Worm (Caenorhabditis elegans) whole organism, mixed stage, embryonic: ENCODE data around the gene DC2.5.

Experiments
- M03D4.4 ChIP-seq: sonication (generic microtip); optimal IDR thresholded peaks from 2 replicates; lab custom pipeline; 2017; ENCODE audit warnings: mild to moderate bottlenecking, missing genetic modification characterization, missing compliant biosample characterization
- bed-3 ChIP-seq: fragments of 200-800 bp; sonication (Bioruptor generic); optimal IDR thresholded peaks from 3 replicates; lab custom pipeline; 2018; ENCODE audit warnings: mild to moderate bottlenecking, missing genetic modification characterization, moderate library complexity, missing compliant biosample characterization
- blmp-1 ChIP-seq: fragments of 150-350 bp; optimal IDR thresholded peaks from 2 replicates; lab custom pipeline; 2014; ENCODE audit warnings: missing biosample characterization, missing genetic modification characterization
- ceh-43 ChIP-seq: fragments of 200-800 bp; sonication (Bioruptor generic); optimal IDR thresholded peaks from 2 replicates; lab custom pipeline; 2018; ENCODE audit warnings: mild to moderate bottlenecking, missing genetic modification characterization, moderate library complexity, missing compliant biosample characterization
- ceh-83 ChIP-seq: fragments of 200-800 bp; sonication (Bioruptor generic); optimal IDR thresholded peaks from 2 replicates; lab custom pipeline; 2018; ENCODE audit warnings: mild to moderate bottlenecking, missing genetic modification characterization, missing compliant biosample characterization
- ces-1 ChIP-seq: fragments of 150-350 bp; optimal IDR thresholded peaks from 2 replicates; lab custom pipeline; 2014; ENCODE audit warnings: missing biosample characterization, missing genetic modification reagents, missing genetic modification characterization
- cnd-1 ChIP-seq: fragments of 200-800 bp; sonication (Bioruptor generic); optimal IDR thresholded peaks from 2 replicates; lab custom pipeline; 2018; ENCODE audit warnings: mild to moderate bottlenecking, missing genetic modification characterization, missing compliant biosample characterization
- drap-1 ChIP-seq: fragments of 200-800 bp; sonication (Bioruptor generic); optimal IDR thresholded peaks from 3 replicates; lab custom pipeline; 2018; ENCODE audit warnings: mild to moderate bottlenecking, missing genetic modification characterization, missing compliant biosample characterization
- elt-1 ChIP-seq: sonication (generic microtip); optimal IDR thresholded peaks from 2 replicates; lab custom pipeline; 2017; ENCODE audit warnings: missing genetic modification characterization, mild to moderate bottlenecking, missing compliant biosample characterization, antibody characterized with exemption, moderate library complexity, borderline replicate concordance; ENCODE audit not compliant: insufficient read depth
- elt-3 ChIP-seq: fragments of 150-350 bp; optimal IDR thresholded peaks from 2 replicates; lab custom pipeline; 2014; ENCODE audit warnings: missing biosample characterization, missing genetic modification characterization
- ham-2 ChIP-seq: fragments of 200-800 bp; sonication (Bioruptor generic); optimal IDR thresholded peaks from 2 replicates; lab custom pipeline; 2018; ENCODE audit warnings: mild to moderate bottlenecking, missing genetic modification characterization, missing compliant biosample characterization
- hlh-1 ChIP-seq: fragments of 150-350 bp; optimal IDR thresholded peaks from 2 replicates; lab custom pipeline; 2014; ENCODE audit warnings: missing biosample characterization, missing genetic modification reagents, missing genetic modification characterization
- lin-13 ChIP-seq: fragments of 150-350 bp; optimal IDR thresholded peaks from 2 replicates; lab custom pipeline; 2014; ENCODE audit warnings: missing biosample characterization, missing genetic modification characterization
- lin-32 ChIP-seq: fragments of 200-800 bp; sonication (Bioruptor generic); optimal IDR thresholded peaks from 2 replicates; lab custom pipeline; 2018; ENCODE audit warnings: mild to moderate bottlenecking, missing genetic modification characterization, missing compliant biosample characterization
- lsy-2 ChIP-seq: fragments of 150-350 bp; optimal IDR thresholded peaks from 2 replicates; lab custom pipeline; 2014; ENCODE audit warnings: missing biosample characterization, missing genetic modification characterization
- mep-1 ChIP-seq: fragments of 150-350 bp; optimal IDR thresholded peaks from 2 replicates; lab custom pipeline; 2017; ENCODE audit warnings: missing biosample characterization, missing genetic modification reagents, missing genetic modification characterization, inconsistent platforms
- nhr-12 ChIP-seq: fragments of 150-350 bp; optimal IDR thresholded peaks from 2 replicates; lab custom pipeline; 2014; ENCODE audit warnings: missing biosample characterization, missing genetic modification characterization
- nhr-2 ChIP-seq: fragments of 150-350 bp; optimal IDR thresholded peaks from 2 replicates; lab custom pipeline; 2014; ENCODE audit warnings: missing biosample characterization, missing genetic modification characterization
- pha-4 ChIP-seq: fragments of 150-350 bp; optimal IDR thresholded peaks from 2 replicates; lab custom pipeline; 2018; ENCODE audit warnings: missing biosample characterization, missing genetic modification reagents, missing genetic modification characterization
- sem-2 ChIP-seq: fragments of 200-800 bp; sonication (Bioruptor generic); optimal IDR thresholded peaks from 2 replicates; lab custom pipeline; 2018; ENCODE audit warnings: mild to moderate bottlenecking, missing genetic modification characterization, missing compliant biosample characterization
- snpc-4 ChIP-seq: fragments of 150-350 bp; optimal IDR thresholded peaks from 2 replicates; lab custom pipeline; 2014; ENCODE audit warnings: missing biosample characterization, missing genetic modification characterization
- sptf-1 ChIP-seq: sonication (generic microtip); optimal IDR thresholded peaks from 2 replicates; lab custom pipeline; 2017; ENCODE audit warnings: mild to moderate bottlenecking, missing genetic modification characterization, moderate library complexity, missing compliant biosample characterization
- tbx-8 ChIP-seq: fragments of 200-800 bp; sonication (Bioruptor generic); optimal IDR thresholded peaks from 2 replicates; lab custom pipeline; 2018; ENCODE audit warnings: mild to moderate bottlenecking, missing genetic modification characterization, moderate library complexity, missing compliant biosample characterization
- unc-62 ChIP-seq: fragments of 150-350 bp; optimal IDR thresholded peaks from 2 replicates; lab custom pipeline; 2014; ENCODE audit warnings: missing biosample characterization, missing genetic modification reagents, missing genetic modification characterization

DC2.5 gene

DNA sequence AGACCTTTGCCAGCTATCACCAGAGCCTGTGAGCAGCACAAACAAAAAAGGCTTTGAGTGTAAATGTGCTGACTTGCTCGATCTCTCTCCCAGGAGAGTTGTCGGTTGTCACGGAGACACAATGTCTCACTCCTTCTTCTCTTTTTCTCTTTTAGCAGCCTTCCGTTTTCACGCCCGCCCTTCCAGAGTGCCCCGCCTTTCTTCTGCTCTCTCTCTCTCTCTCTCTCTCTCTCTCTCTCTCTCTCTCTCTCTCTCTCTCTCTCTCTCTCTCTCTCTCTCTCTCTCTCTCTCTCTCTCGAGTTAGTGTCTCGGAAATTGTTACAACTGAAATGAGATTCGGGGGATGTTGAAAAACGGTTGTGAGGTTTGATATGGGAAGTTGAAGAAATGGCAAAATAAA, 39.1 kb downstream of the DC2.5 start:
- TF ChIP-seq cnd-1 (tag; lab: Kevin White, UChicago) (no peak), elt-3 (no peak), M03D4.4 (tag; lab: Kevin White, UChicago) (peak; percentile 5), bed-3 (GFP tag; lab: Kevin White, UChicago) (no peak), snpc-4 (no peak), lsy-2 (tag; lab: Kevin White, UChicago) (no peak)

DNA sequence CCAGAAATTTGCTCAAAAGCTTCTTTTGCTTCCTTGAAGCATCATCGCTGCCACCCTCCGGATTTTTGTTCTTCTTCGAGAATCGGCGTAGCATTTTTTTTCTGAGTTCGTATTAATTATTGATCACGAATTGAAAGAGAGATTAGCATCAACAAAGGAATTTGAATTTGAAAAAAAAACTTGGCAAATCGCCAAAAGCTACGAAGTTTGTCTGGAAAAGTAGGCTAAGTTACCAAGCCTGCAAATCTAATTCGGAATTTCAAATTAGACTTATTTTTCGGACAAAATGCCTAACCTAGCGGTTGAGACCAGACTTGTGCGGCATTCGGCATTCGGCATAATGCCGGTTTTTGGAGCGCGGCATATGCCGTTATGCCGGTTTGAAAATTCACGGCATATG, 40.5 kb downstream of the DC2.5 start, which contains the start of gene cfap-36:
Gene cfap-36 (minus strand): TSS at position 101 of the 400 bp plus-strand sequence.
- TF ChIP-seq cnd-1 (tag; lab: Kevin White, UChicago) (no peak), nhr-12 (tag; lab: Kevin White, UChicago) (no peak), tbx-8 (GFP tag; lab: Kevin White, UChicago) (no peak), blmp-1 (tag; lab: Kevin White, UChicago) (no peak), elt-1 (tag; lab: Kevin White, UChicago) (no peak), ceh-43 (GFP tag; lab: Kevin White, UChicago) (no peak), hlh-1 (no peak), nhr-2 (tag; lab: Kevin White, UChicago) (no peak), ces-1 (GFP tag; lab: Kevin White, UChicago) (no peak), lin-32 (GFP tag; lab: Kevin White, UChicago) (no peak), sem-2 (no peak)

DNA sequence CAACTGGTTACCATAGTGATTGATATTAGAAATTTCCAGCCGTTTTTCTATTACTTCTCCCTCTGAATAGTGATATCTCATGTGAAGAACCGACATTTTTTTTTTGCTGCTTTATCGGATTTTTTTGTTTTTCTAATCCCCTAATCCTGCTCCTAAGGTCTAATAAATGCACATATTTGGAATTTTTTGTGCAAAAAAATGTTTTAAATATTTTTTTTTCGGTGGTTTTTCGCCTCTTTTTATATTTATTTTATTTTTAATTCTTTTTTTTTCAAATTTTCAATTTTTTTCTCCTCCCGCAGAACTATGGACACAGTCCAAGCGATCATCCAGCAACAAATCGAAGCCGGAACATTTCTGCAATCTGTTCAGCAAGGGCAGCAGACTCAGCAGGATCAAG, 45.9 kb downstream of the DC2.5 start, which contains the start of gene Y108G3AL.2:
Gene Y108G3AL.2 (plus strand): TSS at position 301 of the 400 bp plus-strand sequence.
- TF ChIP-seq sem-2, result no peak
- TF ChIP-seq cnd-1 (tag; lab: Kevin White, UChicago), result no peak
- no peak for TF ChIP-seq lin-32 (GFP tag; lab: Kevin White, UChicago)
- TF ChIP-seq elt-1 (tag; lab: Kevin White, UChicago), result no peak
- no peak for TF ChIP-seq ceh-43 (GFP tag; lab: Kevin White, UChicago)
- TF ChIP-seq snpc-4, result no peak
- no peak for TF ChIP-seq ceh-83 (GFP tag; lab: Kevin White, UChicago)
- TF ChIP-seq sptf-1 (tag; lab: Kevin White, UChicago), result no peak
- no peak for TF ChIP-seq ham-2 (GFP tag; lab: Kevin White, UChicago)
- no peak for TF ChIP-seq lin-13 (tag; lab: Kevin White, UChicago)
- no peak for TF ChIP-seq unc-62 (GFP tag; lab: Kevin White, UChicago)
- no peak for TF ChIP-seq pha-4 (tag; lab: Kevin White, UChicago)
- TF ChIP-seq M03D4.4 (tag; lab: Kevin White, UChicago), result no peak
- TF ChIP-seq hlh-1, result no peak
- TF ChIP-seq drap-1 (GFP tag; lab: Kevin White, UChicago), result no peak
- no peak for TF ChIP-seq ces-1 (GFP tag; lab: Kevin White, UChicago)
- no peak for TF ChIP-seq mep-1 (tag; lab: Kevin White, UChicago)
